Worm (Caenorhabditis elegans): ENCODE results near the gene igeg-1.

igeg-1 gene

ce11 chrIV:4513269-4513819, 49.1 kb upstream of the igeg-1 start, which contains the start of gene sar-1 (continued):
- TF ChIP-seq snpc-4 (tag; optimal IDR thresholded peaks at IDR 0.05) (no peak), nhr-76 (tag; optimal IDR thresholded peaks at IDR 0.05) (no peak), daf-8 (GFP tag; IDR thresholded peaks at IDR 0.05) (no peak), hlh-11 (tag; optimal IDR thresholded peaks at IDR 0.05) (peak; percentile 85), ctbp-1 (GFP tag; IDR thresholded peaks at IDR 0.05) (peak; percentile 45; the same call in 1 of the 2 replicates), pqm-1 (tag; optimal IDR thresholded peaks at IDR 0.05) (peak; percentile 34), saeg-2 (GFP tag; IDR thresholded peaks at IDR 0.05) (0 out of 2 replicates have a peak, but pooled peaks have one; percentile 12), nhr-42 (GFP tag; IDR thresholded peaks at IDR 0.05) (0 out of 2 replicates have a peak, but pooled peaks have one; percentile 59), Y48G9A.11 (GFP tag; IDR thresholded peaks at IDR 0.05) (no peak), snpc-1.2 (GFP tag; IDR thresholded peaks at IDR 0.05) (peak; percentile 62; the same call in 1 of the 2 replicates), T20F7.1 (GFP tag; optimal IDR thresholded peaks at IDR 0.05) (no peak), unc-130 (GFP tag; optimal IDR thresholded peaks at IDR 0.05) (no peak), nhr-10 (tag; optimal IDR thresholded peaks at IDR 0.05) (no peak), nhr-102 (tag; optimal IDR thresholded peaks at IDR 0.05) (peak; percentile 85), hlh-30 (tag; optimal IDR thresholded peaks at IDR 0.05; ENCODE audit: insufficient read depth) (peak; percentile 69), ceh-28 (tag; optimal IDR thresholded peaks at IDR 0.05) (no peak), gei-8 (GFP tag; optimal IDR thresholded peaks at IDR 0.05) (no peak), D1046.2 (GFP tag; IDR thresholded peaks at IDR 0.05) (no peak), jun-1 (tag; optimal IDR thresholded peaks at IDR 0.05) (peak; percentile 46), lin-13 (GFP tag; optimal IDR thresholded peaks at IDR 0.05) (peak; percentile 83), rbr-2 (tag; optimal IDR thresholded peaks at IDR 0.05) (peak; percentile 82), hmg-1.1 (GFP tag; IDR thresholded peaks at IDR 0.05) (peak; percentile 78), skn-1 (tag; optimal IDR thresholded peaks at IDR 0.05) (no peak), dmd-8 (GFP tag; IDR thresholded peaks at IDR 0.05) (no peak), duxl-1 (tag; optimal IDR thresholded peaks at IDR 0.05; ENCODE audit: poor library complexity) (peak; percentile 71), lin-38 (GFP tag; IDR thresholded peaks at IDR 0.05) (peak; percentile 83), ceh-32 (tag; optimal IDR thresholded peaks at IDR 0.05; ENCODE audit: poor library complexity) (no peak), sdz-12 (GFP tag; optimal IDR thresholded peaks at IDR 0.05) (no peak), zip-2 (tag; optimal IDR thresholded peaks at IDR 0.05) (peak; percentile 14), lin-39 (tag; optimal IDR thresholded peaks at IDR 0.05) (no peak), mxl-3 (GFP tag; optimal IDR thresholded peaks at IDR 0.05) (peak; percentile 90), Y5F2A.4 (GFP tag; optimal IDR thresholded peaks at IDR 0.05) (no peak), ceh-62 (tag; optimal IDR thresholded peaks at IDR 0.05) (no peak), ztf-7 (tag; optimal IDR thresholded peaks at IDR 0.05) (peak; percentile 66), nhr-111 (GFP tag; optimal IDR thresholded peaks at IDR 0.05) (no peak), lir-3 (tag; optimal IDR thresholded peaks at IDR 0.05) (no peak), zag-1 (tag; optimal IDR thresholded peaks at IDR 0.05) (no peak), ztf-11 (tag; optimal IDR thresholded peaks at IDR 0.05) (no peak), vab-7 (GFP tag; IDR thresholded peaks at IDR 0.05) (no peak), aha-1 (tag) (peak; percentile 98), nhr-11 (tag; optimal IDR thresholded peaks at IDR 0.05) (peak; percentile 89), mxl-2 (GFP tag; conservative IDR thresholded peaks at IDR 0.05) (no peak), zfp-2 (tag; optimal IDR thresholded peaks at IDR 0.05) (peak; percentile 4), lin-29 (GFP tag; IDR thresholded peaks at IDR 0.05) (no peak), R02D3.7 (tag; optimal IDR thresholded peaks at IDR 0.05) (no peak), spr-3 (GFP tag; optimal IDR thresholded peaks at IDR 0.05) (peak; percentile 64), lim-7 (GFP tag; IDR thresholded peaks at IDR 0.05) (no peak), dpl-1 (GFP tag; optimal IDR thresholded peaks at IDR 0.05) (peak; percentile 77), zip-11 (GFP tag; IDR thresholded peaks at IDR 0.05) (no peak), dmd-9 (GFP tag; IDR thresholded peaks at IDR 0.05) (no peak), tag-97 (GFP tag; IDR thresholded peaks at IDR 0.05) (no peak), F26F4.8 (GFP tag; conservative IDR thresholded peaks at IDR 0.05) (no peak)

Measured in whole organism, L4 larva.